Worm (Caenorhabditis elegans) whole organism, young adult: ENCODE data around the gene C09F12.3.
A peak's percentile ranks its signal among the peaks of the same experiment; 100 is the strongest.

ENCODE experiments used
- B0035.1 ChIP-seq: sonication (generic microtip); optimal IDR thresholded peaks from 2 replicates; lab custom pipeline; 2016; ENCODE audit warnings: missing genetic modification characterization, mild to moderate bottlenecking, missing compliant biosample characterization, missing genotype, missing genetic modification reagents
- B0261.1 ChIP-seq: sonication (generic microtip); optimal IDR thresholded peaks from 2 replicates; lab custom pipeline; 2016; ENCODE audit warnings: mild to moderate bottlenecking, missing genetic modification characterization, moderate library complexity, missing compliant biosample characterization
- B0336.3 ChIP-seq: fragments of 200-800 bp; sonication (Bioruptor generic); IDR thresholded peaks from 2 replicates; pipeline ENCODE4 v1.3.6; 2022; ENCODE audit warnings: missing genetic modification characterization, missing compliant biosample characterization
- C06A6.2 ChIP-seq: fragments of 200-800 bp; sonication (Bioruptor generic); conservative IDR thresholded peaks from 2 replicates; pipeline ENCODE4 v1.3.6; 2022; ENCODE audit warnings: missing genetic modification characterization, missing compliant biosample characterization
- T07F8.4 ChIP-seq: sonication (generic microtip); optimal IDR thresholded peaks from 2 replicates; lab custom pipeline; 2016; ENCODE audit warnings: mild to moderate bottlenecking, missing genetic modification characterization, moderate library complexity, missing compliant biosample characterization
- Y53F4B.3 ChIP-seq: fragments of 200-800 bp; sonication (Bioruptor generic); IDR thresholded peaks from 2 replicates; pipeline ENCODE4 v1.3.6; 2022; ENCODE audit warnings: missing genetic modification reagents, missing genetic modification characterization, missing compliant biosample characterization
- Y53G8AR.9 ChIP-seq: fragments of 200-800 bp; sonication (Bioruptor generic); conservative IDR thresholded peaks from 2 replicates; pipeline ENCODE4 v1.3.6; 2022; ENCODE audit warnings: missing genetic modification reagents, missing genetic modification characterization, missing compliant biosample characterization
- Y67H2A.10 ChIP-seq: fragments of 200-800 bp; sonication (Bioruptor generic); conservative IDR thresholded peaks from 2 replicates; pipeline ENCODE4 v1.3.6; 2022; ENCODE audit warnings: missing genetic modification reagents, missing genetic modification characterization, missing compliant biosample characterization
- ZK185.1 ChIP-seq: sonication (generic microtip); optimal IDR thresholded peaks from 2 replicates; lab custom pipeline; 2016; ENCODE audit warnings: mild to moderate bottlenecking, missing genetic modification characterization, missing compliant biosample characterization; ENCODE audit not compliant: poor library complexity, severe bottlenecking
- akir-1 ChIP-seq: fragments of 200-800 bp; sonication (Bioruptor generic); optimal IDR thresholded peaks from 2 replicates; lab custom pipeline; 2018; ENCODE audit warnings: mild to moderate bottlenecking, missing genetic modification characterization, moderate library complexity, missing compliant biosample characterization
- aptf-3 ChIP-seq: fragments of 200-800 bp; sonication (Bioruptor generic); IDR thresholded peaks from 2 replicates; pipeline ENCODE4 v1.3.6; 2022; ENCODE audit warnings: missing genetic modification characterization, missing compliant biosample characterization
- atf-7 ChIP-seq: sonication (generic microtip); optimal IDR thresholded peaks from 2 replicates; lab custom pipeline; 2017; ENCODE audit warnings: mild to moderate bottlenecking, missing genetic modification characterization, missing compliant biosample characterization
- ccch-3 ChIP-seq: fragments of 200-800 bp; sonication (Bioruptor generic); optimal IDR thresholded peaks from 2 replicates; lab custom pipeline; 2018; ENCODE audit warnings: mild to moderate bottlenecking, missing genetic modification characterization, missing compliant biosample characterization
- ceh-79 ChIP-seq: sonication (generic microtip); optimal IDR thresholded peaks from 2 replicates; lab custom pipeline; 2017; ENCODE audit warnings: mild to moderate bottlenecking, missing genetic modification characterization, missing compliant biosample characterization
- dox-1 ChIP-seq: fragments of 200-800 bp; sonication (Bioruptor generic); IDR thresholded peaks from 2 replicates; pipeline ENCODE4 v1.3.6; 2022; ENCODE audit warnings: missing genetic modification reagents, missing genetic modification characterization, missing compliant biosample characterization
- dpff-1 ChIP-seq: sonication (generic microtip); optimal IDR thresholded peaks from 2 replicates; lab custom pipeline; 2017; ENCODE audit warnings: mild to moderate bottlenecking, missing genetic modification characterization, missing compliant biosample characterization
- egrh-3 ChIP-seq: fragments of 200-800 bp; sonication (Bioruptor generic); IDR thresholded peaks from 2 replicates; pipeline ENCODE4 v1.3.6; 2022; ENCODE audit warnings: missing genetic modification reagents, missing genetic modification characterization, missing compliant biosample characterization
- ekl-4 ChIP-seq: fragments of 200-800 bp; sonication (Bioruptor generic); IDR thresholded peaks from 2 replicates; pipeline ENCODE4 v1.3.6; 2022; ENCODE audit warnings: missing genetic modification reagents, missing genetic modification characterization, missing compliant biosample characterization
- ets-4 ChIP-seq: fragments of 200-800 bp; sonication (Bioruptor generic); optimal IDR thresholded peaks from 2 replicates; lab custom pipeline; 2018; ENCODE audit warnings: mild to moderate bottlenecking, missing genetic modification characterization, missing compliant biosample characterization
- let-607 ChIP-seq, 2 experiments: fragments of 200-800 bp in 1 of 2; sonication (Bioruptor generic) in 1 of 2; sonication (generic microtip) in 1 of 2; optimal IDR thresholded peaks; 2 replicates each; lab custom pipeline; 2016 to 2018; ENCODE audit warnings: mild to moderate bottlenecking in 2 of 2, missing compliant biosample characterization in 2 of 2, missing genetic modification characterization in 2 of 2, moderate library complexity in 2 of 2, missing genotype in 1 of 2
- lin-35 ChIP-seq, 3 experiments: fragments of 150-350 bp in 2 of 3; sonication (generic microtip) in 1 of 3; optimal IDR thresholded peaks; 2 replicates each; lab custom pipeline; 2014 to 2018; ENCODE audit warnings: missing biosample characterization in 3 of 3, missing genetic modification characterization in 3 of 3, missing genetic modification reagents in 3 of 3
- lin-54 ChIP-seq: fragments of 200-800 bp; sonication (Bioruptor generic); optimal IDR thresholded peaks from 2 replicates; lab custom pipeline; 2018; ENCODE audit warnings: mild to moderate bottlenecking, missing genetic modification characterization, missing compliant biosample characterization
- mxl-1 ChIP-seq: sonication (generic microtip); optimal IDR thresholded peaks from 2 replicates; lab custom pipeline; 2016; ENCODE audit warnings: missing genetic modification characterization, missing compliant biosample characterization
- nhr-80 ChIP-seq: sonication (generic microtip); optimal IDR thresholded peaks from 2 replicates; lab custom pipeline; 2016; ENCODE audit warnings: missing genetic modification characterization, missing compliant biosample characterization
- pha-4 ChIP-seq: fragments of 150-350 bp; sonication (generic microtip); optimal IDR thresholded peaks from 2 replicates; lab custom pipeline; 2014; ENCODE audit warnings: missing biosample characterization, missing genetic modification reagents, missing genetic modification characterization
- rcor-1 ChIP-seq: fragments of 200-800 bp; sonication (Bioruptor generic); IDR thresholded peaks from 2 replicates; pipeline ENCODE4 v1.3.6; 2022; ENCODE audit warnings: missing genetic modification reagents, missing genetic modification characterization, missing compliant biosample characterization
- somi-1 ChIP-seq: fragments of 200-800 bp; sonication (Bioruptor generic); optimal IDR thresholded peaks from 2 replicates; lab custom pipeline; 2018; ENCODE audit warnings: mild to moderate bottlenecking, missing genetic modification characterization, missing compliant biosample characterization
- ztf-22 ChIP-seq: fragments of 200-800 bp; sonication (Bioruptor generic); optimal IDR thresholded peaks from 2 replicates; lab custom pipeline; 2018; ENCODE audit warnings: mild to moderate bottlenecking, missing genetic modification characterization, moderate library complexity, missing compliant biosample characterization

Gene C09F12.3

ce11 chrX:11057028-11057427, 14.4 kb upstream of the C09F12.3 start, which contains the start of gene lpr-3:
Gene lpr-3, plus strand, starts transcription at chrX:11057401.
- TF ChIP-seq akir-1 (no peak), ZK185.1 (tag; lab: Kevin White, UChicago) (no peak), B0035.1 (tag; lab: Kevin White, UChicago) (no peak)

DNA sequence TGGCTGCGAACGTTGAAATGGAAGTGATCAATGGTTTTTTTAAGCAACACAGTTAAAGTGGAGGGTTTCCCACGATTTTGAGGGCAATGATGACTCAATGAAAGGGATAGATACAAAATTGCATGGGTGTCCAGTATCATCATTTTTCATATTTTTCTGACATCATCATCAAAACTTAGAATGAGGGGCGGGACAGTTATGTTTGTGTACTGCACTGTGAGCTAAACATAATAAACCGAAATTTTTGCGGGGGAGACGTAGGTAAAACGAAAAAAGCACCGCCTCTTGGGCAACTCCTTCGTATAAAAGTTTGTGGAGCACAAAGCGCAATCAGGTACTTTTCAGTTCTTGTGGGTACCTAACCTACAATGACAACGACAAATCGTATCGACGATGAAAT, 10.9 kb upstream of the C09F12.3 start, which contains the start of gene C09F12.2:
Gene C09F12.2 (plus strand): TSS at position 301 of the 400 bp plus-strand sequence.
- TF ChIP-seq mxl-1 (no peak), Y53F4B.3 (GFP tag; lab: Robert Waterston, UW) (no peak), rcor-1 (GFP tag; lab: Robert Waterston, UW) (no peak), C06A6.2 (no peak), aptf-3 (GFP tag; lab: Robert Waterston, UW) (no peak)

ce11 chrX:11050335-11050734, 7.7 kb upstream of the C09F12.3 start:
- TF ChIP-seq nhr-80 (tag; lab: Kevin White, UChicago) (no peak), ekl-4 (GFP tag; lab: Robert Waterston, UW) (peak; percentile 50; the same call in 1 of the 2 replicates), egrh-3 (GFP tag; lab: Robert Waterston, UW) (peak; percentile 94), B0336.3 (GFP tag; lab: Robert Waterston, UW) (no peak), dpff-1 (tag; lab: Kevin White, UChicago) (no peak)

ce11 chrX:11047183-11047582, 4.5 kb upstream of the C09F12.3 start, which contains the start of gene clc-1:
Gene clc-1, plus strand, starts transcription at chrX:11047446.
- no peak for TF ChIP-seq lin-35 (GFP tag; optimal IDR thresholded peaks at IDR 0.05; lab: Kevin White, UChicago)
- peak; percentile 64 for TF ChIP-seq pha-4
- TF ChIP-seq ccch-3 = no peak
- no peak for TF ChIP-seq ztf-22 (GFP tag; lab: Kevin White, UChicago)
- TF ChIP-seq ets-4 (GFP tag; lab: Kevin White, UChicago) = peak; percentile 22
- TF ChIP-seq B0261.1 (tag; lab: Kevin White, UChicago) = no peak
- no peak for TF ChIP-seq Y53G8AR.9 (GFP tag; lab: Robert Waterston, UW)
- peak; percentile 96 for TF ChIP-seq nhr-80 (tag; lab: Kevin White, UChicago)
- TF ChIP-seq atf-7 (tag; lab: Kevin White, UChicago) = peak; percentile 72
- TF ChIP-seq Y67H2A.10 = no peak
- peak; percentile 54; the same call in 1 of the 2 replicates for TF ChIP-seq dox-1 (GFP tag; lab: Robert Waterston, UW)
- TF ChIP-seq let-607 (tag; optimal IDR thresholded peaks at IDR 0.05; lab: Kevin White, UChicago) = peak in 1 of 2 experiments; percentile 51
- TF ChIP-seq, all 124 proteins: peak for 6

DNA sequence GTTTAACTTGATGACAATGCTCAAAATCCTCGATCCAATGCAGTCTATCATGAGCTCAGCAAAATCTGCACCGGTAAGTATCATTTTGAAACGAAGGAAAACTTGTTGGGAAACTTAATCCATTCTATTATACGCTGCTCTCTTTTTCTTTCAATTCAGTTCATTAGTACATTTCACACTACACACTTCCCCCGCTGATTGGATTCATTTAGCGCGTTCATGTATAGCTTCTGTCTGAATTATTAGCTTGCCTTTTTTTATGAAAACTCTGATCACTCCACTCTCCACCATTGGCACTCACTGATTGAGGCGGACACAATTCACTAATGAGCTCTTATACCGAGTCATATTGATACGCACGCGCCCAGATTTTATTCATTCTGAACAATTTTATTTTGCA, 4.5 kb downstream of the C09F12.3 start:
- no peak for TF ChIP-seq ceh-79 (tag; lab: Kevin White, UChicago)
- no peak for TF ChIP-seq ZK185.1 (tag; lab: Kevin White, UChicago)
- no peak for TF ChIP-seq let-607 (tag; optimal IDR thresholded peaks at IDR 0.05; lab: Kevin White, UChicago)
- no peak for TF ChIP-seq T07F8.4 (tag; lab: Kevin White, UChicago)
- TF ChIP-seq somi-1 = no peak
- no peak for TF ChIP-seq lin-54 (GFP tag; lab: Kevin White, UChicago)
